Worm (Caenorhabditis elegans) whole organism, L1 larva: ENCODE data around the gene dmd-10.

Source experiments
- C34B4.2 ChIP-seq: sonication (generic microtip); optimal IDR thresholded peaks from 2 replicates; lab custom pipeline; 2017; ENCODE audit warnings: mild to moderate bottlenecking, missing genetic modification characterization, missing compliant biosample characterization
- F16B12.6 ChIP-seq: fragments of 150-350 bp; optimal IDR thresholded peaks from 2 replicates; lab custom pipeline; 2014; ENCODE audit warnings: missing biosample characterization, missing genetic modification characterization
- aha-1 ChIP-seq: fragments of 150-350 bp; optimal IDR thresholded peaks from 2 replicates; lab custom pipeline; 2014; ENCODE audit warnings: missing biosample characterization, missing genetic modification characterization
- alr-1 ChIP-seq: fragments of 200-800 bp; sonication (Bioruptor generic); optimal IDR thresholded peaks from 2 replicates; lab custom pipeline; 2018; ENCODE audit warnings: borderline replicate concordance, mild to moderate bottlenecking, missing genetic modification characterization, missing compliant biosample characterization
- blmp-1 ChIP-seq: fragments of 150-350 bp; optimal IDR thresholded peaks from 2 replicates; lab custom pipeline; 2014; ENCODE audit warnings: missing biosample characterization, missing genetic modification characterization
- ceh-8 ChIP-seq: fragments of 200-800 bp; sonication (Bioruptor generic); optimal IDR thresholded peaks from 2 replicates; lab custom pipeline; 2018; ENCODE audit warnings: mild to moderate bottlenecking, missing genetic modification characterization, moderate library complexity, missing compliant biosample characterization
- ceh-82 ChIP-seq, 3 experiments: fragments of 150-350 bp in 1 of 3; sonication (generic microtip) in 2 of 3; optimal IDR thresholded peaks; 2 replicates each; lab custom pipeline; 2014 to 2017; ENCODE audit warnings: missing biosample characterization in 3 of 3, missing genetic modification characterization in 3 of 3
- ceh-88 ChIP-seq: fragments of 200-800 bp; sonication (Bioruptor generic); IDR thresholded peaks from 2 replicates; pipeline ENCODE4 v1.3.6; 2022; ENCODE audit warnings: missing genetic modification characterization, missing compliant biosample characterization
- dsc-1 ChIP-seq: sonication (generic microtip); optimal IDR thresholded peaks from 2 replicates; lab custom pipeline; 2016; ENCODE audit warnings: mild to moderate bottlenecking, missing genetic modification characterization, missing compliant biosample characterization
- efl-1 ChIP-seq, 4 experiments: fragments of 150-350 bp; optimal IDR thresholded peaks in 3 of 4; peaks in 1 of 4; 1 replicate in 1 of 4; 2 replicates in 3 of 4; lab custom pipeline; 2014; ENCODE audit warnings: missing biosample characterization in 2 of 4, missing genetic modification characterization in 2 of 4, missing genetic modification reagents in 2 of 4
- egl-13 ChIP-seq: sonication (generic microtip); optimal IDR thresholded peaks from 2 replicates; lab custom pipeline; 2016; ENCODE audit warnings: missing genotype, missing genetic modification reagents, missing genetic modification characterization, missing compliant biosample characterization
- egl-27 ChIP-seq, 2 experiments: fragments of 150-350 bp in 1 of 2; sonication (generic microtip); optimal IDR thresholded peaks; 3 replicates each; lab custom pipeline; 2017 to 2018; ENCODE audit warnings: missing biosample characterization in 2 of 2, missing genetic modification characterization in 2 of 2, missing genetic modification reagents in 2 of 2
- fkh-8 ChIP-seq: sonication (generic microtip); optimal IDR thresholded peaks from 2 replicates; lab custom pipeline; 2016; ENCODE audit warnings: mild to moderate bottlenecking, missing genetic modification characterization, missing compliant biosample characterization
- hlh-4 ChIP-seq: sonication (generic microtip); optimal IDR thresholded peaks from 2 replicates; lab custom pipeline; 2016; ENCODE audit warnings: mild to moderate bottlenecking, missing genetic modification characterization, missing compliant biosample characterization
- hpl-2 ChIP-seq: fragments of 150-350 bp; optimal IDR thresholded peaks from 2 replicates; lab custom pipeline; 2014; ENCODE audit warnings: missing biosample characterization, missing genetic modification reagents, missing genetic modification characterization
- lin-15B ChIP-seq: fragments of 150-350 bp; sonication (generic microtip); optimal IDR thresholded peaks from 3 replicates; lab custom pipeline; 2014; ENCODE audit warnings: missing biosample characterization, missing genetic modification characterization
- lin-39 ChIP-seq: fragments of 150-350 bp; optimal IDR thresholded peaks from 2 replicates; lab custom pipeline; 2014; ENCODE audit warnings: missing biosample characterization, missing genetic modification reagents, missing genetic modification characterization
- lsy-2 ChIP-seq, 2 experiments: fragments of 150-350 bp; optimal IDR thresholded peaks; 2 replicates each; lab custom pipeline; 2014; ENCODE audit warnings: missing biosample characterization in 2 of 2, missing genetic modification characterization in 2 of 2
- mep-1 ChIP-seq: fragments of 150-350 bp; optimal IDR thresholded peaks from 2 replicates; lab custom pipeline; 2014; ENCODE audit warnings: missing biosample characterization, missing genetic modification characterization
- nhr-11 ChIP-seq: fragments of 150-350 bp; optimal IDR thresholded peaks from 2 replicates; lab custom pipeline; 2014; ENCODE audit warnings: missing biosample characterization, missing genetic modification characterization
- nhr-20 ChIP-seq: sonication (generic microtip); optimal IDR thresholded peaks from 2 replicates; lab custom pipeline; 2016; ENCODE audit warnings: mild to moderate bottlenecking, missing genetic modification characterization, missing compliant biosample characterization
- nhr-47 ChIP-seq: sonication (generic microtip); optimal IDR thresholded peaks from 2 replicates; lab custom pipeline; 2016; ENCODE audit warnings: mild to moderate bottlenecking, missing genetic modification characterization, moderate library complexity, missing compliant biosample characterization
- nhr-71 ChIP-seq: sonication (generic microtip); optimal IDR thresholded peaks from 2 replicates; lab custom pipeline; 2016; ENCODE audit warnings: mild to moderate bottlenecking, missing genetic modification characterization, moderate library complexity, missing compliant biosample characterization
- nhr-76 ChIP-seq: sonication (generic microtip); optimal IDR thresholded peaks from 2 replicates; lab custom pipeline; 2017; ENCODE audit warnings: missing biosample characterization, missing genetic modification characterization
- nhr-77 ChIP-seq: fragments of 150-350 bp; optimal IDR thresholded peaks from 2 replicates; lab custom pipeline; 2014; ENCODE audit warnings: missing biosample characterization, missing genetic modification characterization
- nhr-84 ChIP-seq: sonication (generic microtip); optimal IDR thresholded peaks from 2 replicates; lab custom pipeline; 2017; ENCODE audit warnings: missing biosample characterization, missing genetic modification characterization
- nhr-85 ChIP-seq: sonication (generic microtip); peaks from one replicate; lab custom pipeline; 2016; ENCODE audit warnings: missing genetic modification characterization, inconsistent platforms, missing compliant biosample characterization
- nhr-90 ChIP-seq: sonication (generic microtip); optimal IDR thresholded peaks from 2 replicates; lab custom pipeline; 2016; ENCODE audit warnings: mild to moderate bottlenecking, missing genetic modification characterization, missing compliant biosample characterization; ENCODE audit not compliant: poor library complexity
- pax-3 ChIP-seq: fragments of 200-800 bp; sonication (Bioruptor generic); optimal IDR thresholded peaks from 2 replicates; lab custom pipeline; 2018; ENCODE audit warnings: mild to moderate bottlenecking, missing genetic modification characterization, moderate library complexity, missing compliant biosample characterization
- pqm-1 ChIP-seq: sonication (generic microtip); optimal IDR thresholded peaks from 3 replicates; lab custom pipeline; 2017; ENCODE audit warnings: missing biosample characterization, missing genetic modification characterization
- rnt-1 ChIP-seq: sonication (generic microtip); optimal IDR thresholded peaks from 2 replicates; lab custom pipeline; 2016; ENCODE audit warnings: mild to moderate bottlenecking, missing genetic modification characterization, moderate library complexity, missing compliant biosample characterization
- skn-1 ChIP-seq: fragments of 150-350 bp; optimal IDR thresholded peaks from 2 replicates; lab custom pipeline; 2014; ENCODE audit warnings: missing biosample characterization, missing genetic modification characterization
- sox-4 ChIP-seq: sonication (generic microtip); optimal IDR thresholded peaks from 2 replicates; lab custom pipeline; 2016; ENCODE audit warnings: missing genetic modification characterization, missing compliant biosample characterization
- sup-37 ChIP-seq: fragments of 200-800 bp; sonication (Bioruptor generic); optimal IDR thresholded peaks from 2 replicates; lab custom pipeline; 2018; ENCODE audit warnings: mild to moderate bottlenecking, missing genetic modification characterization, missing compliant biosample characterization
- tbx-2 ChIP-seq: sonication (generic microtip); optimal IDR thresholded peaks from 2 replicates; lab custom pipeline; 2016; ENCODE audit warnings: missing genetic modification characterization, missing compliant biosample characterization
- unc-30 ChIP-seq: sonication (generic microtip); optimal IDR thresholded peaks from 2 replicates; lab custom pipeline; 2017; ENCODE audit warnings: missing biosample characterization, missing genetic modification characterization
- unc-86 ChIP-seq: sonication (generic microtip); optimal IDR thresholded peaks from 2 replicates; lab custom pipeline; 2016; ENCODE audit warnings: missing genetic modification characterization, missing compliant biosample characterization
- vab-15 ChIP-seq: sonication (generic microtip); optimal IDR thresholded peaks from 2 replicates; lab custom pipeline; 2017; ENCODE audit warnings: missing genotype, mild to moderate bottlenecking, missing genetic modification characterization, missing compliant biosample characterization
- xbp-1 ChIP-seq: sonication (generic microtip); optimal IDR thresholded peaks from 2 replicates; lab custom pipeline; 2016; ENCODE audit warnings: missing genetic modification characterization, missing compliant biosample characterization
- ztf-11 ChIP-seq, 2 experiments: sonication (generic microtip); optimal IDR thresholded peaks; 2 replicates each; lab custom pipeline; 2016 to 2017; ENCODE audit warnings: missing genetic modification characterization in 2 of 2, missing biosample characterization in 1 of 2, missing compliant biosample characterization in 1 of 2

dmd-10 gene

ce11 chrV:13259527-13259926 is 23.1 kb upstream of the dmd-10 start (continued):
- TF ChIP-seq ceh-82 (tag; optimal IDR thresholded peaks at IDR 0.05; lab: Kevin White, UChicago) = no peak

ce11 chrV:13258909-13259361 is 22.5 kb upstream of the dmd-10 start, which contains the start of gene C34D1.4:
Gene C34D1.4, minus strand, starts transcription at chrV:13259311.
- TF ChIP-seq vab-15 (no peak), blmp-1 (tag; lab: Kevin White, UChicago) (peak; percentile 53)

ce11 chrV:13252862-13253261 is 16.5 kb upstream of the dmd-10 start:
- TF ChIP-seq unc-30 (tag; lab: Kevin White, UChicago) (no peak), xbp-1 (no peak), nhr-76 (tag; lab: Kevin White, UChicago) (no peak), hpl-2 (GFP tag; lab: Kevin White, UChicago) (no peak), sox-4 (tag; lab: Kevin White, UChicago) (peak; percentile 61), sup-37 (GFP tag; lab: Kevin White, UChicago) (no peak), ceh-88 (GFP tag; lab: Robert Waterston, UW) (no peak), nhr-85 (tag; lab: Kevin White, UChicago) (peak; percentile 43), pqm-1 (tag; lab: Kevin White, UChicago) (no peak), rnt-1 (no peak), nhr-20 (tag; lab: Kevin White, UChicago) (peak; percentile 16), egl-27 (tag; optimal IDR thresholded peaks at IDR 0.05; lab: Kevin White, UChicago) (no peak), ceh-8 (GFP tag; lab: Kevin White, UChicago) (no peak), lin-15B (tag; lab: Kevin White, UChicago) (no peak), nhr-11 (tag; lab: Kevin White, UChicago) (no peak), nhr-47 (tag; lab: Kevin White, UChicago) (peak; percentile 67), tbx-2 (tag; lab: Kevin White, UChicago) (no peak), ztf-11 (tag; optimal IDR thresholded peaks at IDR 0.05; lab: Kevin White, UChicago) (no peak), dsc-1 (tag; lab: Kevin White, UChicago) (peak; percentile 36), nhr-84 (tag; lab: Kevin White, UChicago) (no peak), lsy-2 (tag; optimal IDR thresholded peaks at IDR 0.05; lab: Kevin White, UChicago) (peak in 1 of 2 experiments; percentile 23), efl-1 (optimal IDR thresholded peaks at IDR 0.05; lab: Kevin White, UChicago) (no peak), efl-1 (GFP tag; optimal IDR thresholded peaks at IDR 0.05 in 1 of 2; lab: Kevin White, UChicago) (no peak), C34B4.2 (tag; lab: Kevin White, UChicago) (no peak), aha-1 (tag; lab: Kevin White, UChicago) (no peak), mep-1 (tag; lab: Kevin White, UChicago) (no peak), lin-39 (no peak), egl-13 (tag; lab: Kevin White, UChicago) (no peak), hlh-4 (tag; lab: Kevin White, UChicago) (no peak), skn-1 (tag; lab: Kevin White, UChicago) (no peak), pax-3 (peak; percentile 43), fkh-8 (tag; lab: Kevin White, UChicago) (peak; percentile 87), nhr-77 (tag; lab: Kevin White, UChicago) (no peak), unc-86 (tag; lab: Kevin White, UChicago) (no peak), nhr-90 (no peak), alr-1 (tag; lab: Kevin White, UChicago) (no peak), F16B12.6 (tag; lab: Kevin White, UChicago) (no peak), nhr-71 (tag; lab: Kevin White, UChicago) (peak; percentile 68)
